Fruit fly (Drosophila melanogaster) whole organism, embryonic: ENCODE results near the gene CG13252.
A peak's percentile ranks its signal among the peaks of the same experiment; 100 is the strongest.

Experiments used
- Aef1 ChIP-seq: fragments of 200-800 bp; sonication (Bioruptor generic); IDR thresholded peaks from 3 replicates; pipeline ENCODE4 v1.3.6; 2022; ENCODE audit warnings: missing biosample characterization, missing genetic modification characterization
- Bgb ChIP-seq: fragments of 200-800 bp; sonication (Bioruptor generic); IDR thresholded peaks from 2 replicates; pipeline ENCODE4 v1.3.6; 2022; ENCODE audit warnings: missing biosample characterization, missing genetic modification characterization; ENCODE audit not compliant: partially characterized antibody
- C15 ChIP-seq: fragments of 200-800 bp; sonication (Bioruptor generic); IDR thresholded peaks from 3 replicates; pipeline ENCODE4 v1.3.6; 2022; ENCODE audit warnings: missing biosample characterization, missing genetic modification characterization
- CG10543 ChIP-seq: fragments of 200-800 bp; sonication (Bioruptor generic); optimal IDR thresholded peaks from 3 replicates; lab custom pipeline; 2017; ENCODE audit warnings: missing biosample characterization, mild to moderate bottlenecking, missing genetic modification characterization, moderate library complexity
- CG11456 ChIP-seq: fragments of 200-800 bp; sonication (Bioruptor generic); IDR thresholded peaks from 3 replicates; pipeline ENCODE4 v1.3.6; 2022; ENCODE audit warnings: missing biosample characterization, missing genetic modification characterization
- CG11560 ChIP-seq: fragments of 200-800 bp; sonication (Bioruptor generic); IDR thresholded peaks from 3 replicates; pipeline ENCODE4 v1.3.6; 2022; ENCODE audit warnings: missing biosample characterization, missing genetic modification characterization
- CG12299 ChIP-seq: fragments of 200-800 bp; sonication (Bioruptor generic); optimal IDR thresholded peaks from 2 replicates; lab custom pipeline; 2018; ENCODE audit warnings: missing biosample characterization, mild to moderate bottlenecking, missing genetic modification characterization
- CG14050 ChIP-seq: fragments of 200-800 bp; sonication (Bioruptor generic); IDR thresholded peaks from 3 replicates; pipeline ENCODE4 v1.3.6; 2022; ENCODE audit warnings: missing biosample characterization, missing genetic modification characterization
- CG14441 ChIP-seq: fragments of 200-800 bp; sonication (Bioruptor generic); IDR thresholded peaks from 2 replicates; pipeline ENCODE4 v1.3.6; 2022; ENCODE audit warnings: missing biosample characterization, missing genetic modification characterization
- CG17328 ChIP-seq: fragments of 200-800 bp; sonication (Bioruptor generic); IDR thresholded peaks from 2 replicates; pipeline ENCODE4 v1.3.6; 2022; ENCODE audit warnings: missing biosample characterization, missing genetic modification characterization
- CG17385 ChIP-seq: fragments of 200-800 bp; sonication (Bioruptor generic); optimal IDR thresholded peaks from 3 replicates; lab custom pipeline; 2018; ENCODE audit warnings: missing biosample characterization, mild to moderate bottlenecking, missing genetic modification characterization
- CG2129 ChIP-seq: fragments of 200-800 bp; sonication (Bioruptor generic); IDR thresholded peaks from 2 replicates; pipeline ENCODE4 v1.3.6; 2022; ENCODE audit warnings: missing biosample characterization, missing genetic modification characterization; ENCODE audit not compliant: partially characterized antibody
- CG32767 ChIP-seq: fragments of 200-800 bp; sonication (Bioruptor generic); IDR thresholded peaks from 2 replicates; pipeline ENCODE4 v1.3.6; 2022; ENCODE audit warnings: missing biosample characterization, missing genetic modification characterization
- CG4854 ChIP-seq: fragments of 200-800 bp; sonication (Bioruptor generic); optimal IDR thresholded peaks from 2 replicates; lab custom pipeline; 2016; ENCODE audit warnings: missing biosample characterization, missing genetic modification characterization, inconsistent platforms
- CG6175 ChIP-seq: fragments of 200-800 bp; sonication (Bioruptor generic); IDR thresholded peaks from 3 replicates; pipeline ENCODE4 v1.3.6; 2022; ENCODE audit warnings: missing biosample characterization, missing genetic modification characterization
- CG6683 ChIP-seq: fragments of 200-800 bp; sonication (Bioruptor generic); optimal IDR thresholded peaks from 2 replicates; lab custom pipeline; 2017; ENCODE audit warnings: missing biosample characterization, mild to moderate bottlenecking, missing genetic modification characterization, missing genetic modification reagents
- CG7963 ChIP-seq: fragments of 200-800 bp; sonication (Bioruptor generic); IDR thresholded peaks from 3 replicates; pipeline ENCODE4 v1.3.6; 2022; ENCODE audit warnings: missing biosample characterization, missing genetic modification characterization; ENCODE audit not compliant: partially characterized antibody
- CG7987 ChIP-seq: fragments of 200-800 bp; sonication (Bioruptor generic); optimal IDR thresholded peaks from 2 replicates; lab custom pipeline; 2018; ENCODE audit warnings: missing biosample characterization, mild to moderate bottlenecking, missing genetic modification characterization, moderate library complexity
- CG9932 ChIP-seq: fragments of 200-800 bp; sonication (Bioruptor generic); IDR thresholded peaks from 2 replicates; pipeline ENCODE4 v1.3.6; 2022; ENCODE audit warnings: missing biosample characterization, missing genetic modification characterization
- Deaf1 ChIP-seq: fragments of 200-800 bp; optimal IDR thresholded peaks from 3 replicates; lab custom pipeline; 2019; ENCODE audit warnings: missing biosample characterization, mild to moderate bottlenecking, missing genetic modification characterization, moderate library complexity
- Dfd ChIP-seq, 2 experiments: fragments of >200 bp; optimal IDR thresholded peaks; 2 replicates each; lab custom pipeline; 2017; ENCODE audit warnings: missing biosample characterization in 2 of 2, missing genetic modification characterization in 2 of 2
- Dll ChIP-seq: fragments of 200-800 bp; sonication (Bioruptor generic); IDR thresholded peaks from 4 replicates; pipeline ENCODE4 v1.3.6; 2022; ENCODE audit warnings: missing biosample characterization, missing genetic modification characterization; ENCODE audit not compliant: partially characterized antibody
- Fer2 ChIP-seq: fragments of 200-800 bp; sonication (Bioruptor generic); optimal IDR thresholded peaks from 2 replicates; lab custom pipeline; 2018; ENCODE audit warnings: missing biosample characterization, mild to moderate bottlenecking, missing genetic modification characterization, moderate library complexity
- HLHmδ ChIP-seq: fragments of 200-800 bp; sonication (Bioruptor generic); optimal IDR thresholded peaks from 2 replicates; lab custom pipeline; 2018; ENCODE audit warnings: missing biosample characterization, mild to moderate bottlenecking, missing genetic modification characterization, moderate library complexity
- Kr ChIP-seq: fragments of 200-800 bp; sonication (Bioruptor generic); optimal IDR thresholded peaks from 2 replicates; lab custom pipeline; 2017; ENCODE audit warnings: missing biosample characterization, mild to moderate bottlenecking, missing genetic modification characterization
- Lpt ChIP-seq: fragments of >200 bp; optimal IDR thresholded peaks from 2 replicates; lab custom pipeline; 2018; ENCODE audit warnings: missing biosample characterization, missing genetic modification characterization
- Mes4 ChIP-seq: fragments of 200-800 bp; sonication (Bioruptor generic); optimal IDR thresholded peaks from 2 replicates; lab custom pipeline; 2016; ENCODE audit warnings: missing biosample characterization, missing genetic modification characterization
- Nf-YC ChIP-seq: fragments of 200-800 bp; optimal IDR thresholded peaks from 3 replicates; lab custom pipeline; 2019; ENCODE audit warnings: missing biosample characterization, mild to moderate bottlenecking, missing genetic modification characterization, moderate library complexity
- Pdp1 ChIP-seq, 2 experiments: fragments of 200-800 bp; sonication (Bioruptor generic); optimal IDR thresholded peaks; 3 replicates each; lab custom pipeline; 2016; ENCODE audit warnings: missing biosample characterization in 2 of 2, missing genetic modification characterization in 2 of 2, mild to moderate bottlenecking in 1 of 2, moderate library complexity in 1 of 2
- Rx ChIP-seq: fragments of 200-800 bp; sonication (Bioruptor generic); IDR thresholded peaks from 2 replicates; pipeline ENCODE4 v1.3.6; 2022; ENCODE audit warnings: missing biosample characterization, missing genetic modification characterization
- aop ChIP-seq: fragments of 200-800 bp; sonication (Bioruptor generic); IDR thresholded peaks from 2 replicates; pipeline ENCODE4 v1.3.6; 2022; ENCODE audit warnings: missing biosample characterization, missing genetic modification characterization
- ash1 ChIP-seq: fragments of 200-800 bp; sonication (Bioruptor generic); optimal IDR thresholded peaks from 2 replicates; lab custom pipeline; 2018; ENCODE audit warnings: missing biosample characterization, mild to moderate bottlenecking, missing genetic modification characterization
- crol ChIP-seq: fragments of 200-800 bp; sonication (Bioruptor generic); IDR thresholded peaks from 2 replicates; pipeline ENCODE4 v1.3.6; 2022; ENCODE audit warnings: missing biosample characterization, missing genetic modification characterization
- dmrt11E ChIP-seq: fragments of 200-800 bp; sonication (Bioruptor generic); optimal IDR thresholded peaks from 3 replicates; lab custom pipeline; 2018; ENCODE audit warnings: missing biosample characterization, mild to moderate bottlenecking, missing genetic modification characterization, moderate library complexity
- ems ChIP-seq: fragments of 200-800 bp; sonication (Bioruptor generic); optimal IDR thresholded peaks from 3 replicates; lab custom pipeline; 2016; ENCODE audit warnings: missing biosample characterization, missing genetic modification characterization
- fru ChIP-seq: fragments of >200 bp; optimal IDR thresholded peaks from 2 replicates; lab custom pipeline; 2017
- gem ChIP-seq: fragments of 200-800 bp; sonication (Bioruptor generic); optimal IDR thresholded peaks from 2 replicates; lab custom pipeline; 2019; ENCODE audit warnings: missing biosample characterization, mild to moderate bottlenecking, missing genetic modification characterization, moderate library complexity
- gfzf ChIP-seq: fragments of 200-800 bp; sonication (Bioruptor generic); optimal IDR thresholded peaks from 2 replicates; lab custom pipeline; 2016; ENCODE audit warnings: missing biosample characterization, mild to moderate bottlenecking, missing genetic modification characterization, moderate library complexity
- insv ChIP-seq, 2 experiments: fragments of 200-800 bp; sonication (Bioruptor generic); optimal IDR thresholded peaks; 3 replicates each; lab custom pipeline; 2016 to 2018; ENCODE audit warnings: missing biosample characterization in 2 of 2, missing genetic modification characterization in 2 of 2
- jumu ChIP-seq: fragments of 200-800 bp; sonication (Bioruptor generic); optimal IDR thresholded peaks from 3 replicates; lab custom pipeline; 2016; ENCODE audit warnings: missing biosample characterization, missing genetic modification characterization
- odd ChIP-seq: fragments of 200-800 bp; sonication (Bioruptor generic); optimal IDR thresholded peaks from 2 replicates; lab custom pipeline; 2017; ENCODE audit warnings: missing biosample characterization, mild to moderate bottlenecking, missing genetic modification characterization
- p53 ChIP-seq: fragments of 200-800 bp; sonication (Bioruptor generic); optimal IDR thresholded peaks from 2 replicates; lab custom pipeline; 2016; ENCODE audit warnings: missing biosample characterization, missing genetic modification characterization
- pum ChIP-seq: fragments of 200-800 bp; sonication (Bioruptor generic); optimal IDR thresholded peaks from 2 replicates; lab custom pipeline; 2016; ENCODE audit warnings: missing biosample characterization, missing genetic modification characterization
- row ChIP-seq: fragments of 200-800 bp; sonication (Bioruptor generic); IDR thresholded peaks from 3 replicates; pipeline ENCODE4 v1.3.6; 2022; ENCODE audit warnings: missing biosample characterization, missing genetic modification characterization
- salm ChIP-seq: fragments of 200-800 bp; sonication (Bioruptor generic); optimal IDR thresholded peaks from 2 replicates; lab custom pipeline; 2018; ENCODE audit warnings: missing biosample characterization, mild to moderate bottlenecking, missing genetic modification characterization
- scrt ChIP-seq: fragments of 200-800 bp; sonication (Bioruptor generic); optimal IDR thresholded peaks from 2 replicates; lab custom pipeline; 2018; ENCODE audit warnings: missing biosample characterization, mild to moderate bottlenecking, missing genetic modification characterization, moderate library complexity
- tap ChIP-seq: fragments of 200-800 bp; optimal IDR thresholded peaks from 3 replicates; lab custom pipeline; 2019; ENCODE audit warnings: missing biosample characterization, mild to moderate bottlenecking, missing genetic modification characterization, moderate library complexity
- ttk ChIP-seq: fragments of 200-800 bp; sonication (Bioruptor generic); IDR thresholded peaks from 2 replicates; pipeline ENCODE4 v2.1.2; 2022; ENCODE audit warnings: missing biosample characterization, missing genetic modification characterization
- vfl ChIP-seq: fragments of 200-800 bp; sonication (Bioruptor generic); optimal IDR thresholded peaks from 2 replicates; lab custom pipeline; 2016; ENCODE audit warnings: missing biosample characterization, missing genetic modification characterization
- zen2 ChIP-seq: fragments of 200-800 bp; sonication (Bioruptor generic); IDR thresholded peaks from 3 replicates; pipeline ENCODE4 v1.3.6; 2022; ENCODE audit warnings: missing biosample characterization, missing genetic modification characterization; ENCODE audit not compliant: partially characterized antibody

Gene CG13252

DNA sequence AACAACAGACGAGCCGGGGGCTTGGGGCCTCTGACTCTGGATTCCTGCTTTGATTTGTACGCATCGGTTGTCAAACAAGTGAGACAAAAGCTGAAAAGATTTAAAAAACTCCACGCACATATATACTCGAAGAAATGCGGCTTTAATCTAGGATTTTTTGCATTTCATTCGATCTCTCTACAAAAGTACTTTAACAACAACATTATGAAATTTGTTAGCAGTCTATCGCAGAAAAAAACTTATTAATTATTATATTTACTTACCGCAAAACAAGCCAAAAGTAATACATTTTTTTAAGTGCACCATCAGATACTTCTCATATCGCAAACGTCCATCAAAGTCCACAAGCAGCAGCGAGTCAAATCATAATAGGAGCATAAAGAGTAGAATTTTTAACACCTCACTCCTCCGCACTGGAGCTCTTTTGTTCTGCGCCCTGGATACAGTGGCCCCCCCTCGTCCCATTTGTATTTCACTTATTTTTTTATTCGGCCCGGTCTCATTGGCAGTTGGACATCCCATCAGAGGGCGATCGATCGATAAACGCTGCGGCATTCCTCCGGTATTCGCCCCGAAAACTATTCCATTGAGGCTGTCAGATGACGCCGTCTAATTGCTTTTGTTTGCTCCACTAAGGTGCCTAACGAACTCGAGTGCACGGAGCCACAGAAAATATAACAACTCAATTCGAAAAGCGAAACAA is 19.8 kb upstream of the CG13252 start (continued):
- TF ChIP-seq tap (tag; lab: Kevin White, UChicago) (peak; percentile 38), CG6683 (no peak), fru (no peak), CG7963 (GFP tag; lab: Robert Waterston, UW) (no peak), aop (no peak), CG17385 (GFP tag; lab: Kevin White, UChicago) (no peak), Kr (GFP tag; lab: Kevin White, UChicago) (no peak), ems (no peak), Mes4 (GFP tag; lab: Kevin White, UChicago) (no peak), HLHmδ (GFP tag; lab: Kevin White, UChicago) (no peak), vfl (GFP tag; lab: Kevin White, UChicago) (no peak), CG11560 (tag; lab: Robert Waterston, UW) (no peak), CG12299 (tag; lab: Kevin White, UChicago) (no peak), Rx (no peak), C15 (no peak), gem (tag; lab: Kevin White, UChicago) (peak; percentile 67), Aef1 (GFP tag; lab: Robert Waterston, UW) (no peak), Pdp1 (GFP tag; optimal IDR thresholded peaks at IDR 0.05; lab: Kevin White, UChicago) (peak in 1 of 2 experiments; percentile 7), ash1 (GFP tag; lab: Kevin White, UChicago) (no peak), Dfd (GFP tag; optimal IDR thresholded peaks at IDR 0.05; lab: Kevin White, UChicago) (no peak), odd (GFP tag; lab: Kevin White, UChicago) (no peak), CG2129 (GFP tag; lab: Robert Waterston, UW) (no peak), CG14050 (GFP tag; lab: Robert Waterston, UW) (no peak), CG32767 (GFP tag; lab: Robert Waterston, UW) (no peak), Nf-YC (tag; lab: Kevin White, UChicago) (no peak), CG17328 (GFP tag; lab: Robert Waterston, UW) (0 out of 2 replicates have a peak, but pooled peaks have one; percentile 45), scrt (no peak), pum (GFP tag; lab: Kevin White, UChicago) (no peak), Fer2 (tag; lab: Kevin White, UChicago) (no peak), CG9932 (GFP tag; lab: Robert Waterston, UW) (peak; percentile 45; the same call in 1 of the 2 replicates), ttk (0 out of 2 replicates have a peak, but pooled peaks have one; percentile 22), zen2 (GFP tag; lab: Robert Waterston, UW) (no peak), CG4854 (GFP tag; lab: Kevin White, UChicago) (peak; percentile 6), CG10543 (GFP tag; lab: Kevin White, UChicago) (no peak), dmrt11E (peak; percentile 47), gfzf (no peak), p53 (no peak), Bgb (GFP tag; lab: Robert Waterston, UW) (no peak), Deaf1 (tag; lab: Kevin White, UChicago) (no peak), CG14441 (no peak), insv (GFP tag; optimal IDR thresholded peaks at IDR 0.05; lab: Kevin White, UChicago) (no peak), CG11456 (GFP tag; lab: Robert Waterston, UW) (no peak), jumu (GFP tag; lab: Kevin White, UChicago) (no peak), CG6175 (GFP tag; lab: Robert Waterston, UW) (no peak), Lpt (GFP tag; lab: Kevin White, UChicago) (no peak), crol (peak; percentile 54; the same call in 1 of the 2 replicates), salm (tag; lab: Kevin White, UChicago) (no peak), row (GFP tag; lab: Robert Waterston, UW) (peak; percentile 57; the same call in 2 of the 3 replicates), Dll (GFP tag; lab: Robert Waterston, UW) (no peak), CG7987 (GFP tag; lab: Kevin White, UChicago) (no peak)
